Worm (Caenorhabditis elegans) whole organism, L3 larva: Measurements from ENCODE around the gene ZK470.14.

Source experiments
- ama-1 ChIP-seq: fragments of 150-350 bp; optimal IDR thresholded peaks from 2 replicates; lab custom pipeline; 2018
- ceh-16 ChIP-seq: sonication (generic microtip); optimal IDR thresholded peaks from 2 replicates; lab custom pipeline; 2017; ENCODE audit warnings: missing biosample characterization, missing genetic modification characterization
- ceh-28 ChIP-seq: fragments of 150-350 bp; optimal IDR thresholded peaks from 2 replicates; lab custom pipeline; 2014; ENCODE audit warnings: missing biosample characterization, missing genetic modification reagents, missing genetic modification characterization
- ceh-82 ChIP-seq: fragments of 150-350 bp; optimal IDR thresholded peaks from 2 replicates; lab custom pipeline; 2014; ENCODE audit warnings: missing biosample characterization, missing genetic modification characterization
- ceh-9 ChIP-seq: sonication (generic microtip); optimal IDR thresholded peaks from 2 replicates; lab custom pipeline; 2018; ENCODE audit warnings: missing biosample characterization, missing genetic modification characterization
- daf-12 ChIP-seq: fragments of 150-350 bp; optimal IDR thresholded peaks from 2 replicates; lab custom pipeline; 2014; ENCODE audit warnings: missing biosample characterization, missing genetic modification reagents, missing genetic modification characterization
- egl-27 ChIP-seq: sonication (generic microtip); optimal IDR thresholded peaks from 4 replicates; lab custom pipeline; 2017; ENCODE audit warnings: missing biosample characterization, missing genetic modification reagents, missing genetic modification characterization
- egl-5 ChIP-seq: fragments of 150-350 bp; optimal IDR thresholded peaks from 2 replicates; lab custom pipeline; 2017; ENCODE audit warnings: missing biosample characterization, missing genetic modification reagents, missing genetic modification characterization, inconsistent platforms
- elt-1 ChIP-seq: fragments of 150-350 bp; optimal IDR thresholded peaks from 2 replicates; lab custom pipeline; 2014; ENCODE audit warnings: missing biosample characterization, missing genetic modification characterization
- elt-2 ChIP-seq: sonication (generic microtip); optimal IDR thresholded peaks from 2 replicates; lab custom pipeline; 2016; ENCODE audit warnings: missing genetic modification reagents, mild to moderate bottlenecking, missing genetic modification characterization, missing compliant biosample characterization
- elt-3 ChIP-seq, 3 experiments: fragments of 150-350 bp in 1 of 3; sonication (generic microtip) in 2 of 3; optimal IDR thresholded peaks; 2 replicates in 2 of 3; 4 replicates in 1 of 3; lab custom pipeline; 2014 to 2017; ENCODE audit warnings: missing biosample characterization in 3 of 3, missing genetic modification characterization in 3 of 3
- eor-1 ChIP-seq, 2 experiments: fragments of 150-350 bp; optimal IDR thresholded peaks; 2 replicates each; lab custom pipeline; 2014 to 2018; ENCODE audit warnings: missing biosample characterization in 2 of 2, missing genetic modification characterization in 2 of 2
- fkh-10 ChIP-seq: sonication (generic microtip); optimal IDR thresholded peaks from 2 replicates; lab custom pipeline; 2017; ENCODE audit warnings: missing biosample characterization, missing genetic modification reagents, missing genetic modification characterization
- fkh-2 ChIP-seq: fragments of 150-350 bp; optimal IDR thresholded peaks from 2 replicates; lab custom pipeline; 2014; ENCODE audit warnings: missing biosample characterization, missing genetic modification reagents, missing genetic modification characterization
- fos-1 ChIP-seq: fragments of 150-350 bp; optimal IDR thresholded peaks from 2 replicates; lab custom pipeline; 2014; ENCODE audit warnings: missing biosample characterization, missing genetic modification characterization
- hmg-11 ChIP-seq: sonication (generic microtip); optimal IDR thresholded peaks from 2 replicates; lab custom pipeline; 2016; ENCODE audit warnings: missing genetic modification characterization, missing compliant biosample characterization
- jun-1 ChIP-seq: fragments of 150-350 bp; optimal IDR thresholded peaks from 2 replicates; lab custom pipeline; 2014; ENCODE audit warnings: missing biosample characterization, missing genetic modification reagents, missing genetic modification characterization
- lin-39 ChIP-seq: fragments of 150-350 bp; optimal IDR thresholded peaks from 2 replicates; lab custom pipeline; 2018; ENCODE audit warnings: missing biosample characterization, missing genetic modification reagents, missing genetic modification characterization
- lsy-12 ChIP-seq: sonication (generic microtip); optimal IDR thresholded peaks from 2 replicates; lab custom pipeline; 2016; ENCODE audit warnings: mild to moderate bottlenecking, missing genetic modification characterization, missing compliant biosample characterization
- mdl-1 ChIP-seq: fragments of 150-350 bp; optimal IDR thresholded peaks from 2 replicates; lab custom pipeline; 2014; ENCODE audit warnings: missing biosample characterization, missing genetic modification characterization
- mml-1 ChIP-seq: fragments of 150-350 bp; sonication (generic microtip); optimal IDR thresholded peaks from 3 replicates; lab custom pipeline; 2014; ENCODE audit warnings: missing biosample characterization, missing genetic modification characterization
- nfya-1 ChIP-seq: sonication (generic microtip); optimal IDR thresholded peaks from 2 replicates; lab custom pipeline; 2017; ENCODE audit warnings: missing genetic modification characterization, mild to moderate bottlenecking, missing compliant biosample characterization, antibody characterized with exemption, moderate library complexity; ENCODE audit not compliant: insufficient read depth
- nhr-11 ChIP-seq: fragments of 150-350 bp; optimal IDR thresholded peaks from 2 replicates; lab custom pipeline; 2014; ENCODE audit warnings: missing biosample characterization, missing genetic modification characterization
- nhr-12 ChIP-seq: fragments of 150-350 bp; optimal IDR thresholded peaks from 2 replicates; lab custom pipeline; 2014; ENCODE audit warnings: missing biosample characterization, missing genetic modification characterization
- nhr-23 ChIP-seq: fragments of 150-350 bp; optimal IDR thresholded peaks from 2 replicates; lab custom pipeline; 2014; ENCODE audit warnings: missing biosample characterization, missing genetic modification reagents, missing genetic modification characterization
- nhr-237 ChIP-seq: fragments of 150-350 bp; optimal IDR thresholded peaks from 2 replicates; lab custom pipeline; 2014; ENCODE audit warnings: missing biosample characterization, missing genetic modification characterization
- nhr-25 ChIP-seq: sonication (generic microtip); optimal IDR thresholded peaks from 2 replicates; lab custom pipeline; 2017; ENCODE audit warnings: missing biosample characterization, missing genetic modification characterization
- nhr-43 ChIP-seq: sonication (generic microtip); optimal IDR thresholded peaks from 2 replicates; lab custom pipeline; 2016; ENCODE audit warnings: mild to moderate bottlenecking, missing genetic modification characterization, missing compliant biosample characterization; ENCODE audit not compliant: poor library complexity, severe bottlenecking
- pha-4 ChIP-seq: fragments of 150-350 bp; optimal IDR thresholded peaks from 2 replicates; lab custom pipeline; 2014; ENCODE audit warnings: missing biosample characterization, missing genetic modification reagents, missing genetic modification characterization
- pqm-1 ChIP-seq: fragments of 150-350 bp; optimal IDR thresholded peaks from 2 replicates; lab custom pipeline; 2017; ENCODE audit warnings: missing biosample characterization, missing genetic modification characterization, inconsistent platforms
- skn-1 ChIP-seq: fragments of 150-350 bp; optimal IDR thresholded peaks from 2 replicates; lab custom pipeline; 2014; ENCODE audit warnings: missing biosample characterization, missing genetic modification characterization
- snpc-4 ChIP-seq: fragments of 150-350 bp; optimal IDR thresholded peaks from 2 replicates; lab custom pipeline; 2014; ENCODE audit warnings: missing biosample characterization, missing genetic modification characterization
- unc-39 ChIP-seq: sonication (generic microtip); optimal IDR thresholded peaks from 4 replicates; lab custom pipeline; 2017; ENCODE audit warnings: missing biosample characterization, missing genetic modification characterization
- unc-62 ChIP-seq: fragments of 150-350 bp; sonication (generic microtip); optimal IDR thresholded peaks from 4 replicates; lab custom pipeline; 2014; ENCODE audit warnings: missing biosample characterization, missing genetic modification reagents, missing genetic modification characterization
- ztf-11 ChIP-seq: fragments of 150-350 bp; optimal IDR thresholded peaks from 2 replicates; lab custom pipeline; 2014; ENCODE audit warnings: missing biosample characterization, missing genetic modification characterization

Gene ZK470.14

DNA sequence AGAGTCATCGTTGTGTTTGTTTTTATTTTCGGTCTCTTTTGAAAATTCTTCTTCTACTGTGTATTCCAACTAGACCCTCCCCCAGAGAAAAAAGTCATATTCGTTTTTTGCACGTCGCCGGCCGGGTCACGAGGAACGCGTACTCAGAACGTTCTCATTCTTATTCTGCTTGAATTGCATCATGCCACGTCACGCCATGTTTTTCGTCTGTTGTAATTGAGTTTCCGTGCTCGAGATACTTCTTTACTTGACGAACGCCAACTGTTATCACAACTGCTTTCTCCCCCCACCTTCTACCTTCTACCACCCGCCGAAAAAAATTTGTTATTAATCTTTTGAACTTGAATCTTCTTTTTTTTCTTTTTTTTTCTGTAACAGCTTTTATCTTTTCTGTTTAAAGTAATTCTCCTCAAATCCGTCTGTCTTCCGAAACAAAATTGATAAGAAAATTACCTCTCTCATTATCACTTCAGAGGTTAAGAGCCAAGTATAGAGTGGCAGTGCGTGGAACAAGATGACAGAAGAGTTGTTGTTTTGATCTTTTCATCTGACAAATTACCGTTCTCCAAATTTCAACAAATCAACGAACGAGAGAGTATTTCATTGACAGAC, 24.5 kb upstream of the ZK470.14 start:
- peak; percentile 64 for TF ChIP-seq nhr-11 (tag; lab: Kevin White, UChicago)
- no peak for TF ChIP-seq egl-27
- no peak for TF ChIP-seq daf-12 (tag; lab: Kevin White, UChicago)
- no peak for TF ChIP-seq fos-1 (tag; lab: Kevin White, UChicago)
- no peak for TF ChIP-seq skn-1
- TF ChIP-seq ama-1 (lab: Kevin White, UChicago) = peak; percentile 78
- no peak for TF ChIP-seq elt-1 (tag; lab: Kevin White, UChicago)
- TF ChIP-seq hmg-11 = peak; percentile 10
- TF ChIP-seq ceh-28 = no peak
- no peak for TF ChIP-seq ceh-9 (tag; lab: Kevin White, UChicago)
- no peak for TF ChIP-seq eor-1 (tag; optimal IDR thresholded peaks at IDR 0.05; lab: Kevin White, UChicago)
- peak; percentile 69 for TF ChIP-seq elt-2 (tag; lab: Kevin White, UChicago)
- TF ChIP-seq nhr-23 (tag; lab: Kevin White, UChicago) = no peak
- no peak for TF ChIP-seq fkh-10
- TF ChIP-seq snpc-4 (tag; lab: Kevin White, UChicago) = no peak
- peak; percentile 1 for TF ChIP-seq nfya-1
- TF ChIP-seq mdl-1 (tag; lab: Kevin White, UChicago) = no peak
- TF ChIP-seq nhr-12 = no peak
- peak; percentile 42 for TF ChIP-seq ceh-82 (tag; lab: Kevin White, UChicago)
- TF ChIP-seq nhr-237 = no peak
- no peak for TF ChIP-seq unc-62 (GFP tag; lab: Kevin White, UChicago)
- no peak for TF ChIP-seq fkh-2 (tag; lab: Kevin White, UChicago)
- peak; percentile 74 for TF ChIP-seq lin-39 (tag; lab: Kevin White, UChicago)
- no peak for TF ChIP-seq ceh-16 (tag; lab: Kevin White, UChicago)
- TF ChIP-seq, all 47 proteins: peak for 7

ce11 chrX:4143260-4144018, 23.8 kb upstream of the ZK470.14 start:
- TF ChIP-seq mml-1 (no peak), skn-1 (no peak), lsy-12 (tag; lab: Kevin White, UChicago) (peak; percentile 64), unc-39 (tag; lab: Kevin White, UChicago) (no peak), elt-2 (tag; lab: Kevin White, UChicago) (no peak), egl-27 (no peak), unc-62 (GFP tag; lab: Kevin White, UChicago) (no peak), eor-1 (tag; optimal IDR thresholded peaks at IDR 0.05; lab: Kevin White, UChicago) (no peak), ceh-82 (tag; lab: Kevin White, UChicago) (no peak), ama-1 (lab: Kevin White, UChicago) (peak; percentile 84), nfya-1 (peak; percentile 17), nhr-43 (tag; lab: Kevin White, UChicago) (peak; percentile 72), elt-3 (tag; optimal IDR thresholded peaks at IDR 0.05; lab: Kevin White, UChicago) (no peak), fos-1 (tag; lab: Kevin White, UChicago) (no peak), egl-5 (tag; lab: Kevin White, UChicago) (no peak), ceh-9 (tag; lab: Kevin White, UChicago) (no peak), fkh-2 (tag; lab: Kevin White, UChicago) (no peak), pha-4 (tag; lab: Kevin White, UChicago) (peak; percentile 3), elt-1 (tag; lab: Kevin White, UChicago) (no peak), fkh-10 (no peak), daf-12 (tag; lab: Kevin White, UChicago) (no peak), nhr-25 (tag; lab: Kevin White, UChicago) (peak; percentile 64), ztf-11 (tag; lab: Kevin White, UChicago) (no peak)

ce11 chrX:4144136-4144781, 23.0 kb upstream of the ZK470.14 start:
- TF ChIP-seq nfya-1 (peak; percentile 43), unc-62 (GFP tag; lab: Kevin White, UChicago) (no peak), jun-1 (tag; lab: Kevin White, UChicago) (peak; percentile 53), pqm-1 (tag; lab: Kevin White, UChicago) (peak; percentile 65), mdl-1 (tag; lab: Kevin White, UChicago) (no peak), nhr-25 (tag; lab: Kevin White, UChicago) (peak; percentile 87), fkh-10 (no peak), daf-12 (tag; lab: Kevin White, UChicago) (no peak), nhr-43 (tag; lab: Kevin White, UChicago) (peak; percentile 25), lsy-12 (tag; lab: Kevin White, UChicago) (no peak), nhr-23 (tag; lab: Kevin White, UChicago) (peak; percentile 13), ztf-11 (tag; lab: Kevin White, UChicago) (no peak), pha-4 (tag; lab: Kevin White, UChicago) (no peak), ama-1 (lab: Kevin White, UChicago) (peak; percentile 89), elt-2 (tag; lab: Kevin White, UChicago) (peak; percentile 79), ceh-9 (tag; lab: Kevin White, UChicago) (no peak), snpc-4 (tag; lab: Kevin White, UChicago) (no peak), nhr-11 (tag; lab: Kevin White, UChicago) (no peak)
